Worm (Caenorhabditis elegans): ENCODE results near the gene Y56A3A.6.

DNA sequence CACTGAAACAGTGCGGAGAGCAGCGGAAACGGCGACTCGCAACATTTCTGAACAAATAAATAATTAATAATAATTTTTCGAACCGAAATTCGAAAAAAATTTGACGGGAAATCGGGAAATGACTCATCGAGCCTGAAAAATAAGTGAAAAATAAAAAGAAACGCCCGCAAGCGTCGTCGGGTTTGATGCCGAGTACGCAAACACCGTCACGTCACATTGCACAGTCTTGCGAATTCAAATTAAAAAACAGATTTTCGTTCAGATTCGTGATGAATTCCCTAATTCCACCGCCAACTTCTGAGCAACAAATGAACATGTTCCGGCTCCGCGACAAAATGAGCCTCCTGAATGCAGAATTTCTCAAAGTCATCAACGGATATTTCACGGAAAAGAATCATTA lies 37.1 kb upstream of the Y56A3A.6 start, which contains the start of the genes ndab-1 and npp-16:
- TF ChIP-seq nhr-28 (tag; optimal IDR thresholded peaks at IDR 0.05) (no peak), nhr-237 (tag; optimal IDR thresholded peaks at IDR 0.05) (no peak), lir-3 (tag; optimal IDR thresholded peaks at IDR 0.05) (no peak), unc-62 (GFP tag; optimal IDR thresholded peaks at IDR 0.05 in 1 of 2) (no peak), unc-62 (tag; optimal IDR thresholded peaks at IDR 0.05) (no peak), Y48G9A.11 (GFP tag; IDR thresholded peaks at IDR 0.05) (no peak), egl-27 (tag; optimal IDR thresholded peaks at IDR 0.05) (no peak), nhr-11 (tag; optimal IDR thresholded peaks at IDR 0.05) (no peak), lim-7 (GFP tag; IDR thresholded peaks at IDR 0.05) (peak; percentile 11; the same call in 1 of the 2 replicates)

Measured in whole organism, L4 larva.